Fruit fly (Drosophila melanogaster) whole organism, embryonic: ENCODE data around the gene CG44270.

Experiments used
- BtbVII ChIP-seq: fragments of 200-800 bp; sonication (Bioruptor generic); optimal IDR thresholded peaks from 3 replicates; lab custom pipeline; 2017; ENCODE audit warnings: missing biosample characterization, mild to moderate bottlenecking, missing genetic modification characterization
- CG10274 ChIP-seq: fragments of 200-800 bp; sonication (Bioruptor generic); optimal IDR thresholded peaks from 3 replicates; lab custom pipeline; 2017; ENCODE audit warnings: missing biosample characterization, mild to moderate bottlenecking, missing genetic modification characterization
- CG10462 ChIP-seq: fragments of 200-800 bp; sonication (Bioruptor generic); optimal IDR thresholded peaks from 2 replicates; lab custom pipeline; 2016; ENCODE audit warnings: missing biosample characterization, missing genetic modification characterization
- CG10959 ChIP-seq: fragments of 200-800 bp; sonication (Bioruptor generic); IDR thresholded peaks from 2 replicates; pipeline ENCODE4 v1.3.6; 2022; ENCODE audit warnings: missing biosample characterization, missing genetic modification characterization
- CG11247 ChIP-seq: fragments of 200-800 bp; sonication (Bioruptor generic); IDR thresholded peaks from 2 replicates; pipeline ENCODE4 v1.3.6; 2022; ENCODE audit warnings: missing biosample characterization, missing genetic modification characterization
- CG12071 ChIP-seq: fragments of 200-800 bp; sonication (Bioruptor generic); optimal IDR thresholded peaks from 3 replicates; lab custom pipeline; 2018; ENCODE audit warnings: missing biosample characterization, mild to moderate bottlenecking, missing genetic modification characterization
- CG12104 ChIP-seq: fragments of 200-800 bp; sonication (Bioruptor generic); optimal IDR thresholded peaks from 3 replicates; lab custom pipeline; 2016; ENCODE audit warnings: missing biosample characterization, missing genetic modification characterization
- CG13123 ChIP-seq: fragments of 200-800 bp; sonication (Bioruptor generic); optimal IDR thresholded peaks from 2 replicates; lab custom pipeline; 2016; ENCODE audit warnings: missing biosample characterization, missing genetic modification characterization
- CG13287 ChIP-seq: fragments of 200-800 bp; sonication (Bioruptor generic); IDR thresholded peaks from 2 replicates; pipeline ENCODE4 v1.3.6; 2022; ENCODE audit warnings: missing biosample characterization, missing genetic modification characterization; ENCODE audit not compliant: partially characterized antibody
- CG15269 ChIP-seq: fragments of 200-800 bp; sonication (Bioruptor generic); optimal IDR thresholded peaks from 2 replicates; lab custom pipeline; 2018; ENCODE audit warnings: missing biosample characterization, mild to moderate bottlenecking, missing genetic modification characterization, moderate library complexity
- CG15479 ChIP-seq: fragments of 200-800 bp; sonication (Bioruptor generic); optimal IDR thresholded peaks from 3 replicates; lab custom pipeline; 2019; ENCODE audit warnings: missing biosample characterization, mild to moderate bottlenecking, missing genetic modification characterization, moderate library complexity
- CG16863 ChIP-seq: fragments of 200-800 bp; sonication (Bioruptor generic); optimal IDR thresholded peaks from 3 replicates; lab custom pipeline; 2016; ENCODE audit warnings: missing biosample characterization, missing genetic modification characterization
- CG17361 ChIP-seq: fragments of 200-800 bp; sonication (Bioruptor generic); IDR thresholded peaks from 3 replicates; pipeline ENCODE4 v1.3.6; 2022; ENCODE audit warnings: missing biosample characterization, missing genetic modification characterization
- CG17385 ChIP-seq: fragments of 200-800 bp; sonication (Bioruptor generic); optimal IDR thresholded peaks from 3 replicates; lab custom pipeline; 2018; ENCODE audit warnings: missing biosample characterization, mild to moderate bottlenecking, missing genetic modification characterization
- CG2678 ChIP-seq: fragments of 200-800 bp; sonication (Bioruptor generic); optimal IDR thresholded peaks from 3 replicates; lab custom pipeline; 2019; ENCODE audit warnings: missing biosample characterization, mild to moderate bottlenecking, missing genetic modification characterization, moderate library complexity
- CG34224 ChIP-seq: fragments of 200-800 bp; sonication (Bioruptor generic); IDR thresholded peaks from 3 replicates; pipeline ENCODE4 v1.3.6; 2022; ENCODE audit warnings: missing biosample characterization, missing genetic modification characterization; ENCODE audit not compliant: partially characterized antibody
- CG34422 ChIP-seq: fragments of 200-800 bp; sonication (Bioruptor generic); IDR thresholded peaks from 3 replicates; pipeline ENCODE4 v1.3.6; 2022; ENCODE audit warnings: missing biosample characterization, missing genetic modification characterization
- CG42726 ChIP-seq: fragments of 200-800 bp; sonication (Bioruptor generic); IDR thresholded peaks from 2 replicates; pipeline ENCODE4 v1.3.6; 2022; ENCODE audit warnings: missing biosample characterization, missing genetic modification characterization; ENCODE audit not compliant: partially characterized antibody
- CG6175 ChIP-seq: fragments of 200-800 bp; sonication (Bioruptor generic); IDR thresholded peaks from 3 replicates; pipeline ENCODE4 v1.3.6; 2022; ENCODE audit warnings: missing biosample characterization, missing genetic modification characterization
- CG7556 ChIP-seq: fragments of 200-800 bp; sonication (Bioruptor generic); optimal IDR thresholded peaks from 2 replicates; lab custom pipeline; 2017; ENCODE audit warnings: missing biosample characterization, mild to moderate bottlenecking, missing genetic modification characterization
- CG7987 ChIP-seq: fragments of 200-800 bp; sonication (Bioruptor generic); optimal IDR thresholded peaks from 2 replicates; lab custom pipeline; 2018; ENCODE audit warnings: missing biosample characterization, mild to moderate bottlenecking, missing genetic modification characterization, moderate library complexity
- D ChIP-seq, 2 experiments: fragments of 200-800 bp in 1 of 2; fragments of >200 bp in 1 of 2; sonication (Bioruptor generic) in 1 of 2; optimal IDR thresholded peaks; 2 replicates in 1 of 2; 3 replicates in 1 of 2; lab custom pipeline; 2017; ENCODE audit warnings: mild to moderate bottlenecking in 1 of 2, missing biosample characterization in 1 of 2, missing genetic modification characterization in 1 of 2, missing genetic modification reagents in 1 of 2
- D19B ChIP-seq: fragments of 200-800 bp; sonication (Bioruptor generic); optimal IDR thresholded peaks from 2 replicates; lab custom pipeline; 2017; ENCODE audit warnings: missing biosample characterization, mild to moderate bottlenecking, missing genetic modification characterization
- Dip2 ChIP-seq: fragments of 200-800 bp; sonication (Bioruptor generic); IDR thresholded peaks from 2 replicates; pipeline ENCODE4 v1.3.6; 2022; ENCODE audit warnings: missing biosample characterization, missing genetic modification characterization
- Dp ChIP-seq: fragments of 200-800 bp; sonication (Bioruptor generic); optimal IDR thresholded peaks from 2 replicates; lab custom pipeline; 2018; ENCODE audit warnings: missing biosample characterization, mild to moderate bottlenecking, missing genetic modification characterization, moderate library complexity
- Dref ChIP-seq: fragments of 200-800 bp; sonication (Bioruptor generic); IDR thresholded peaks from 2 replicates; pipeline ENCODE4 v1.3.6; 2022; ENCODE audit warnings: missing biosample characterization, missing genetic modification characterization
- GATAe ChIP-seq: fragments of 200-800 bp; sonication (Bioruptor generic); conservative IDR thresholded peaks from 2 replicates; pipeline ENCODE4 v1.3.6; 2022; ENCODE audit warnings: missing biosample characterization, missing genetic modification characterization
- MBD-R2 ChIP-seq: fragments of 200-800 bp; sonication (Bioruptor generic); IDR thresholded peaks from 2 replicates; pipeline ENCODE4 v1.3.6; 2022; ENCODE audit warnings: missing biosample characterization, missing genetic modification characterization
- MESR4 ChIP-seq: fragments of 200-800 bp; sonication (Bioruptor generic); optimal IDR thresholded peaks from 2 replicates; lab custom pipeline; 2018; ENCODE audit warnings: missing biosample characterization, mild to moderate bottlenecking, missing genetic modification characterization, moderate library complexity
- Mad ChIP-seq: fragments of 200-800 bp; sonication (Bioruptor generic); optimal IDR thresholded peaks from 2 replicates; lab custom pipeline; 2016; ENCODE audit warnings: missing biosample characterization, missing genetic modification characterization
- Max ChIP-seq: fragments of 200-800 bp; sonication (Bioruptor generic); optimal IDR thresholded peaks from 2 replicates; lab custom pipeline; 2016; ENCODE audit warnings: missing biosample characterization, mild to moderate bottlenecking, missing genetic modification characterization
- Myb ChIP-seq: fragments of 200-800 bp; sonication (Bioruptor generic); optimal IDR thresholded peaks from 2 replicates; lab custom pipeline; 2016; ENCODE audit warnings: missing biosample characterization, missing genetic modification characterization
- NC2β ChIP-seq: fragments of 200-800 bp; sonication (Bioruptor generic); optimal IDR thresholded peaks from 2 replicates; lab custom pipeline; 2016; ENCODE audit warnings: missing biosample characterization, missing genetic modification characterization
- Neu2 ChIP-seq: fragments of 200-800 bp; sonication (Bioruptor generic); optimal IDR thresholded peaks from 3 replicates; lab custom pipeline; 2016; ENCODE audit warnings: missing biosample characterization, missing genetic modification characterization, borderline replicate concordance
- Nf-YA ChIP-seq: fragments of 200-800 bp; sonication (Bioruptor generic); IDR thresholded peaks from 2 replicates; pipeline ENCODE4 v1.3.6; 2022; ENCODE audit warnings: missing biosample characterization, missing genetic modification characterization
- Rfx ChIP-seq: fragments of 200-800 bp; sonication (Bioruptor generic); IDR thresholded peaks from 2 replicates; pipeline ENCODE4 v1.3.6; 2022; ENCODE audit warnings: missing biosample characterization, missing genetic modification characterization
- Taf1 ChIP-seq: fragments of 200-800 bp; sonication (Bioruptor generic); IDR thresholded peaks from 2 replicates; pipeline ENCODE4 v1.3.6; 2022; ENCODE audit warnings: missing biosample characterization, missing genetic modification characterization
- Trl ChIP-seq, 3 experiments: fragments of >200 bp in 2 of 3; fragments of 200-800 bp in 1 of 3; sonication (Bioruptor generic) in 1 of 3; optimal IDR thresholded peaks; 2 replicates in 1 of 3; 3 replicates in 2 of 3; lab custom pipeline; 2016 to 2017; ENCODE audit warnings: missing biosample characterization in 1 of 3, missing genetic modification characterization in 1 of 3
- ac ChIP-seq: fragments of 200-800 bp; sonication (Bioruptor generic); optimal IDR thresholded peaks from 3 replicates; lab custom pipeline; 2017; ENCODE audit warnings: missing biosample characterization, mild to moderate bottlenecking, missing genetic modification characterization
- croc ChIP-seq: fragments of 200-800 bp; sonication (Bioruptor generic); conservative IDR thresholded peaks from 3 replicates; pipeline ENCODE4 v1.3.6; 2022; ENCODE audit warnings: missing biosample characterization, missing genetic modification characterization
- emc ChIP-seq: fragments of 200-800 bp; sonication (Bioruptor generic); optimal IDR thresholded peaks from 2 replicates; lab custom pipeline; 2016; ENCODE audit warnings: missing biosample characterization, missing genetic modification characterization
- fru ChIP-seq: fragments of >200 bp; optimal IDR thresholded peaks from 2 replicates; lab custom pipeline; 2017
- lilli ChIP-seq: fragments of 200-800 bp; sonication (Bioruptor generic); optimal IDR thresholded peaks from 3 replicates; lab custom pipeline; 2016; ENCODE audit warnings: missing biosample characterization, missing genetic modification characterization
- nau ChIP-seq: fragments of 200-800 bp; sonication (Bioruptor generic); optimal IDR thresholded peaks from 3 replicates; lab custom pipeline; 2017; ENCODE audit warnings: missing biosample characterization, mild to moderate bottlenecking, missing genetic modification characterization, missing genetic modification reagents
- ranshi ChIP-seq: fragments of 200-800 bp; sonication (Bioruptor generic); IDR thresholded peaks from 2 replicates; pipeline ENCODE4 v1.3.6; 2022; ENCODE audit warnings: missing biosample characterization, missing genetic modification characterization
- sens-2 ChIP-seq: fragments of 200-800 bp; sonication (Bioruptor generic); IDR thresholded peaks from 2 replicates; pipeline ENCODE4 v1.3.6; 2022; ENCODE audit warnings: missing biosample characterization, missing genetic modification characterization
- sr ChIP-seq: fragments of 200-800 bp; sonication (Bioruptor generic); IDR thresholded peaks from 3 replicates; pipeline ENCODE4 v1.3.6; 2022; ENCODE audit warnings: missing biosample characterization, missing genetic modification characterization
- stc ChIP-seq: fragments of 200-800 bp; sonication (Bioruptor generic); IDR thresholded peaks from 2 replicates; pipeline ENCODE4 v1.3.6; 2022; ENCODE audit warnings: missing biosample characterization, missing genetic modification characterization
- tin ChIP-seq: fragments of 200-800 bp; sonication (Bioruptor generic); optimal IDR thresholded peaks from 3 replicates; lab custom pipeline; 2016; ENCODE audit warnings: missing biosample characterization, missing genetic modification characterization
- zf30C ChIP-seq: fragments of 200-800 bp; sonication (Bioruptor generic); optimal IDR thresholded peaks from 3 replicates; lab custom pipeline; 2018; ENCODE audit warnings: missing biosample characterization, mild to moderate bottlenecking, missing genetic modification characterization

Gene CG44270

DNA sequence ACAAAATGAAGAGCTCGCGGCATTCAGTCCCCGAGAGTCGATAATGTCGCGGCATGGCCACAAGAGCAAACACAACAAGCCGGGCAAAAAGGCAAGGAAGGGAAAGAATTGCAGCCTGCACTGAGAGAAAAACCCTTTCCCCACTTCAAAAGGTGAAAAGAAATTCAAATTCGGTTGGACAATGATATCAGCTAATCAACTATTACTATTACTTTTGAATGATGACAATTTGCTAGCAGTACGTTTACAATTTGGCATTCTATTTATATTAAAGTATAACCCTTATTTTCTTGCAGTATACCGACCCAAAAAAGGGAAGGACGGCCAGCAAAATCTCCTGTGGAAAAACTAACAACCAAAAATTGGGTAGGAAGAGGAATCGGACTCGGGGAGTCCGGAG, 3.8 kb upstream of the CG44270 start (continued):
- TF ChIP-seq emc (GFP tag; lab: Kevin White, UChicago): no peak
- peak; percentile 27; the same call in 1 of the 3 replicates for TF ChIP-seq croc (GFP tag; lab: Robert Waterston, UW)
- TF ChIP-seq CG17361 (GFP tag; lab: Robert Waterston, UW): peak; percentile 49; the same call in 1 of the 3 replicates
- peak; percentile 73 for TF ChIP-seq CG15269
- TF ChIP-seq CG2678 (tag; lab: Kevin White, UChicago): peak; percentile 74
- peak; percentile 3 for TF ChIP-seq Myb (GFP tag; lab: Kevin White, UChicago)
- TF ChIP-seq CG17385 (GFP tag; lab: Kevin White, UChicago): peak; percentile 52
- no peak for TF ChIP-seq MBD-R2
- TF ChIP-seq tin: peak; percentile 46
- no peak for TF ChIP-seq Dp (GFP tag; lab: Kevin White, UChicago)
- no peak for TF ChIP-seq ranshi (GFP tag; lab: Robert Waterston, UW)
- TF ChIP-seq CG10462 (GFP tag; lab: Kevin White, UChicago): peak; percentile 10
- TF ChIP-seq CG34224 (GFP tag; lab: Robert Waterston, UW): no peak
- no peak for TF ChIP-seq CG13123 (GFP tag; lab: Kevin White, UChicago)
- TF ChIP-seq NC2β (GFP tag; lab: Kevin White, UChicago): no peak
- peak; percentile 47 for TF ChIP-seq CG12071
- TF ChIP-seq fru (lab: Kevin White, UChicago): no peak
- no peak for TF ChIP-seq Dip2 (GFP tag; lab: Robert Waterston, UW)
- TF ChIP-seq MESR4: no peak
- no peak for TF ChIP-seq CG10274 (GFP tag; lab: Kevin White, UChicago)
- TF ChIP-seq Mad (GFP tag; lab: Kevin White, UChicago): no peak
- TF ChIP-seq stc (GFP tag; lab: Robert Waterston, UW): 0 out of 2 replicates have a peak, but pooled peaks have one; percentile 13
- peak; percentile 44 for TF ChIP-seq CG16863 (GFP tag; lab: Kevin White, UChicago)
- no peak for TF ChIP-seq CG11247 (GFP tag; lab: Robert Waterston, UW)
- no peak for TF ChIP-seq D19B (GFP tag; lab: Kevin White, UChicago)
- TF ChIP-seq CG15479 (GFP tag; lab: Kevin White, UChicago): no peak
- TF ChIP-seq CG10959 (GFP tag; lab: Robert Waterston, UW): no peak
- no peak for TF ChIP-seq Dref (GFP tag; lab: Robert Waterston, UW)
- TF ChIP-seq Taf1 (GFP tag; lab: Robert Waterston, UW): no peak
- no peak for TF ChIP-seq CG6175 (GFP tag; lab: Robert Waterston, UW)
- no peak for TF ChIP-seq Trl (optimal IDR thresholded peaks at IDR 0.05; lab: Kevin White, UChicago)
- TF ChIP-seq Trl (GFP tag; optimal IDR thresholded peaks at IDR 0.05; lab: Kevin White, UChicago): peak; percentile 23
- TF ChIP-seq zf30C: peak; percentile 47
- peak; percentile 81 for TF ChIP-seq CG7556 (GFP tag; lab: Kevin White, UChicago)
- peak; percentile 26 for TF ChIP-seq Max
- no peak for TF ChIP-seq D (optimal IDR thresholded peaks at IDR 0.05; lab: Kevin White, UChicago)
- TF ChIP-seq D (GFP tag; optimal IDR thresholded peaks at IDR 0.05; lab: Kevin White, UChicago): peak; percentile 57
- TF ChIP-seq Neu2 (GFP tag; lab: Kevin White, UChicago): no peak
- no peak for TF ChIP-seq CG7987
- no peak for TF ChIP-seq CG12104
- no peak for TF ChIP-seq GATAe (GFP tag; lab: Robert Waterston, UW)
- peak; percentile 6 for TF ChIP-seq nau (GFP tag; lab: Kevin White, UChicago)
- peak; percentile 57 for TF ChIP-seq lilli (GFP tag; lab: Kevin White, UChicago)
- TF ChIP-seq BtbVII (GFP tag; lab: Kevin White, UChicago): peak; percentile 58
- no peak for TF ChIP-seq CG42726 (GFP tag; lab: Robert Waterston, UW)
- TF ChIP-seq Rfx (GFP tag; lab: Robert Waterston, UW): 0 out of 2 replicates have a peak, but pooled peaks have one; percentile 32
- no peak for TF ChIP-seq sr
- no peak for TF ChIP-seq CG13287 (GFP tag; lab: Robert Waterston, UW)
- no peak for TF ChIP-seq sens-2 (GFP tag; lab: Robert Waterston, UW)
- peak; percentile 30; the same call in 1 of the 3 replicates for TF ChIP-seq CG34422 (GFP tag; lab: Robert Waterston, UW)
- TF ChIP-seq Nf-YA (GFP tag; lab: Robert Waterston, UW): no peak
- TF ChIP-seq ac (GFP tag; lab: Kevin White, UChicago): no peak
